Fruit fly (Drosophila melanogaster) whole organism, embryonic: ENCODE data around the gene MICAL-like.

Experiments used
- ATbp ChIP-seq: fragments of 200-800 bp; sonication (Bioruptor generic); optimal IDR thresholded peaks from 2 replicates; lab custom pipeline; 2017; ENCODE audit warnings: missing biosample characterization, mild to moderate bottlenecking, missing genetic modification characterization, missing genetic modification reagents
- Awh ChIP-seq: fragments of 200-800 bp; sonication (Bioruptor generic); IDR thresholded peaks from 2 replicates; pipeline ENCODE4, ENCODE4 v1.3.6; 2022; ENCODE audit warnings: missing biosample characterization, missing genetic modification characterization
- CG10267 ChIP-seq: fragments of 200-800 bp; sonication (Bioruptor generic); optimal IDR thresholded peaks from 2 replicates; lab custom pipeline; 2018; ENCODE audit warnings: missing biosample characterization, mild to moderate bottlenecking, missing genetic modification characterization, moderate library complexity
- CG1233 ChIP-seq: fragments of 200-800 bp; sonication (Bioruptor generic); optimal IDR thresholded peaks from 4 replicates; lab custom pipeline; 2018; ENCODE audit warnings: missing biosample characterization, mild to moderate bottlenecking, missing genetic modification characterization
- CG12942 ChIP-seq: fragments of 200-800 bp; sonication (Bioruptor generic); optimal IDR thresholded peaks from 3 replicates; lab custom pipeline; 2016; ENCODE audit warnings: missing biosample characterization, missing genetic modification characterization
- CG13123 ChIP-seq: fragments of 200-800 bp; sonication (Bioruptor generic); optimal IDR thresholded peaks from 2 replicates; lab custom pipeline; 2016; ENCODE audit warnings: missing biosample characterization, missing genetic modification characterization
- CG15479 ChIP-seq: fragments of 200-800 bp; sonication (Bioruptor generic); optimal IDR thresholded peaks from 3 replicates; lab custom pipeline; 2019; ENCODE audit warnings: missing biosample characterization, mild to moderate bottlenecking, missing genetic modification characterization, moderate library complexity
- CG17359 ChIP-seq: fragments of 200-800 bp; sonication (Bioruptor generic); optimal IDR thresholded peaks from 3 replicates; lab custom pipeline; 2018; ENCODE audit warnings: missing biosample characterization, mild to moderate bottlenecking, missing genetic modification characterization, moderate library complexity
- CG17361 ChIP-seq: fragments of 200-800 bp; sonication (Bioruptor generic); IDR thresholded peaks from 3 replicates; pipeline ENCODE4 v1.3.6; 2022; ENCODE audit warnings: missing biosample characterization, missing genetic modification characterization
- CG18619 ChIP-seq: fragments of 200-800 bp; sonication (Bioruptor generic); optimal IDR thresholded peaks from 3 replicates; lab custom pipeline; 2017; ENCODE audit warnings: missing biosample characterization, mild to moderate bottlenecking, missing genetic modification characterization
- CG2129 ChIP-seq: fragments of 200-800 bp; sonication (Bioruptor generic); IDR thresholded peaks from 2 replicates; pipeline ENCODE4 v1.3.6; 2022; ENCODE audit warnings: missing biosample characterization, missing genetic modification characterization; ENCODE audit not compliant: partially characterized antibody
- CG32767 ChIP-seq: fragments of 200-800 bp; sonication (Bioruptor generic); IDR thresholded peaks from 2 replicates; pipeline ENCODE4 v1.3.6; 2022; ENCODE audit warnings: missing biosample characterization, missing genetic modification characterization
- CG34422 ChIP-seq: fragments of 200-800 bp; sonication (Bioruptor generic); IDR thresholded peaks from 3 replicates; pipeline ENCODE4 v1.3.6; 2022; ENCODE audit warnings: missing biosample characterization, missing genetic modification characterization
- CG4404 ChIP-seq: fragments of 200-800 bp; sonication (Bioruptor generic); IDR thresholded peaks from 2 replicates; pipeline ENCODE4 v1.3.6; 2022; ENCODE audit warnings: missing biosample characterization, missing genetic modification characterization
- CG6765 ChIP-seq: fragments of 200-800 bp; sonication (Bioruptor generic); optimal IDR thresholded peaks from 3 replicates; lab custom pipeline; 2017; ENCODE audit warnings: missing biosample characterization, mild to moderate bottlenecking, missing genetic modification characterization
- CG7786 ChIP-seq: fragments of 200-800 bp; sonication (Bioruptor generic); optimal IDR thresholded peaks from 2 replicates; lab custom pipeline; 2016; ENCODE audit warnings: missing biosample characterization, missing genetic modification characterization
- CG7839 ChIP-seq: fragments of 200-800 bp; sonication (Bioruptor generic); optimal IDR thresholded peaks from 3 replicates; lab custom pipeline; 2018; ENCODE audit warnings: missing biosample characterization, mild to moderate bottlenecking, missing genetic modification characterization, moderate library complexity
- CG7963 ChIP-seq: fragments of 200-800 bp; sonication (Bioruptor generic); IDR thresholded peaks from 3 replicates; pipeline ENCODE4 v1.3.6; 2022; ENCODE audit warnings: missing biosample characterization, missing genetic modification characterization; ENCODE audit not compliant: partially characterized antibody
- CG8290 ChIP-seq, 3 experiments: fragments of 200-800 bp; sonication (Bioruptor generic); optimal IDR thresholded peaks; 2 replicates each; lab custom pipeline; 2016 to 2019; ENCODE audit warnings: missing biosample characterization in 3 of 3, missing genetic modification characterization in 3 of 3, mild to moderate bottlenecking in 2 of 3, moderate library complexity in 1 of 3
- CG8765 ChIP-seq: fragments of 200-800 bp; sonication (Bioruptor generic); IDR thresholded peaks from 2 replicates; pipeline ENCODE4 v1.3.6; 2022; ENCODE audit warnings: missing biosample characterization, missing genetic modification characterization
- Dll ChIP-seq: fragments of 200-800 bp; sonication (Bioruptor generic); IDR thresholded peaks from 4 replicates; pipeline ENCODE4 v1.3.6; 2022; ENCODE audit warnings: missing biosample characterization, missing genetic modification characterization; ENCODE audit not compliant: partially characterized antibody
- Doc3 ChIP-seq: fragments of 200-800 bp; sonication (Bioruptor generic); IDR thresholded peaks from 3 replicates; pipeline ENCODE4 v1.3.6; 2022; ENCODE audit warnings: missing biosample characterization, missing genetic modification characterization; ENCODE audit not compliant: partially characterized antibody
- Dref ChIP-seq: fragments of 200-800 bp; sonication (Bioruptor generic); IDR thresholded peaks from 2 replicates; pipeline ENCODE4 v1.3.6; 2022; ENCODE audit warnings: missing biosample characterization, missing genetic modification characterization
- HLH3B ChIP-seq: fragments of 200-800 bp; sonication (Bioruptor generic); IDR thresholded peaks from 2 replicates; pipeline ENCODE4 v1.3.6; 2022; ENCODE audit warnings: missing biosample characterization, missing genetic modification characterization
- Hmr ChIP-seq: fragments of 200-800 bp; sonication (Bioruptor generic); optimal IDR thresholded peaks from 3 replicates; lab custom pipeline; 2017; ENCODE audit warnings: mild to moderate bottlenecking, missing biosample characterization, missing genetic modification reagents, missing genetic modification characterization
- Hr3 ChIP-seq: fragments of 200-800 bp; sonication (Bioruptor generic); optimal IDR thresholded peaks from 3 replicates; lab custom pipeline; 2016; ENCODE audit warnings: missing biosample characterization, missing genetic modification characterization
- PHDP ChIP-seq: fragments of 200-800 bp; sonication (Bioruptor generic); optimal IDR thresholded peaks from 3 replicates; lab custom pipeline; 2018; ENCODE audit warnings: missing biosample characterization, mild to moderate bottlenecking, missing genetic modification characterization, moderate library complexity
- Rx ChIP-seq: fragments of 200-800 bp; sonication (Bioruptor generic); IDR thresholded peaks from 2 replicates; pipeline ENCODE4 v1.3.6; 2022; ENCODE audit warnings: missing biosample characterization, missing genetic modification characterization
- Sin3A ChIP-seq: fragments of >200 bp; optimal IDR thresholded peaks from 2 replicates; lab custom pipeline; 2018
- ac ChIP-seq: fragments of 200-800 bp; sonication (Bioruptor generic); optimal IDR thresholded peaks from 3 replicates; lab custom pipeline; 2017; ENCODE audit warnings: missing biosample characterization, mild to moderate bottlenecking, missing genetic modification characterization
- ase ChIP-seq: fragments of 200-800 bp; sonication (Bioruptor generic); IDR thresholded peaks from 3 replicates; pipeline ENCODE4 v1.3.6; 2022; ENCODE audit warnings: missing biosample characterization, missing genetic modification characterization
- bigmax ChIP-seq: fragments of 200-800 bp; sonication (Bioruptor generic); optimal IDR thresholded peaks from 2 replicates; lab custom pipeline; 2018; ENCODE audit warnings: missing biosample characterization, mild to moderate bottlenecking, missing genetic modification characterization
- bowl ChIP-seq: fragments of 200-800 bp; sonication (Bioruptor generic); IDR thresholded peaks from 2 replicates; pipeline ENCODE4 v1.3.6; 2022; ENCODE audit warnings: missing biosample characterization, missing genetic modification characterization
- bsh ChIP-seq, 2 experiments: fragments of 200-800 bp; sonication (Bioruptor generic); optimal IDR thresholded peaks; 2 replicates each; lab custom pipeline; 2017 to 2018; ENCODE audit warnings: mild to moderate bottlenecking in 2 of 2, missing biosample characterization in 2 of 2, missing genetic modification characterization in 2 of 2, moderate library complexity in 1 of 2
- crc ChIP-seq: fragments of 200-800 bp; sonication (Bioruptor generic); optimal IDR thresholded peaks from 2 replicates; lab custom pipeline; 2016; ENCODE audit warnings: missing biosample characterization, missing genetic modification characterization
- crp ChIP-seq, 2 experiments: fragments of 200-800 bp; sonication (Bioruptor generic); optimal IDR thresholded peaks; 2 replicates in 1 of 2; 3 replicates in 1 of 2; lab custom pipeline; 2017; ENCODE audit warnings: missing biosample characterization in 2 of 2, missing genetic modification characterization in 2 of 2, mild to moderate bottlenecking in 1 of 2, moderate library complexity in 1 of 2
- dati ChIP-seq: fragments of 200-800 bp; sonication (Bioruptor generic); IDR thresholded peaks from 2 replicates; pipeline ENCODE4 v1.3.6; 2022; ENCODE audit warnings: missing biosample characterization, missing genetic modification characterization
- gem ChIP-seq: fragments of 200-800 bp; sonication (Bioruptor generic); optimal IDR thresholded peaks from 2 replicates; lab custom pipeline; 2019; ENCODE audit warnings: missing biosample characterization, mild to moderate bottlenecking, missing genetic modification characterization, moderate library complexity
- hbn ChIP-seq: fragments of 200-800 bp; sonication (Bioruptor generic); IDR thresholded peaks from 2 replicates; pipeline ENCODE4 v1.3.6; 2022; ENCODE audit warnings: missing biosample characterization, missing genetic modification characterization; ENCODE audit not compliant: partially characterized antibody
- luna ChIP-seq: fragments of 200-800 bp; sonication (Bioruptor generic); optimal IDR thresholded peaks from 2 replicates; lab custom pipeline; 2016; ENCODE audit warnings: missing biosample characterization, missing genetic modification characterization
- onecut ChIP-seq: fragments of 200-800 bp; sonication (Bioruptor generic); IDR thresholded peaks from 2 replicates; pipeline ENCODE4 v1.3.6; 2022; ENCODE audit warnings: missing biosample characterization, missing genetic modification characterization
- org-1 ChIP-seq: fragments of 200-800 bp; sonication (Bioruptor generic); optimal IDR thresholded peaks from 2 replicates; lab custom pipeline; 2017; ENCODE audit warnings: missing biosample characterization, missing genetic modification characterization
- pb ChIP-seq: fragments of 200-800 bp; sonication (Bioruptor generic); optimal IDR thresholded peaks from 3 replicates; lab custom pipeline; 2016; ENCODE audit warnings: missing biosample characterization, missing genetic modification characterization
- ro ChIP-seq: fragments of 200-800 bp; sonication (Bioruptor generic); IDR thresholded peaks from 2 replicates; pipeline ENCODE4 v1.3.6; 2022; ENCODE audit warnings: missing biosample characterization, missing genetic modification characterization
- row ChIP-seq: fragments of 200-800 bp; sonication (Bioruptor generic); IDR thresholded peaks from 3 replicates; pipeline ENCODE4 v1.3.6; 2022; ENCODE audit warnings: missing biosample characterization, missing genetic modification characterization
- sd ChIP-seq: fragments of 200-800 bp; sonication (Bioruptor generic); optimal IDR thresholded peaks from 3 replicates; lab custom pipeline; 2018; ENCODE audit warnings: missing biosample characterization, mild to moderate bottlenecking, missing genetic modification characterization, moderate library complexity
- sisA ChIP-seq: fragments of 200-800 bp; sonication (Bioruptor generic); IDR thresholded peaks from 2 replicates; pipeline ENCODE4 v1.3.6; 2022; ENCODE audit warnings: missing biosample characterization, missing genetic modification characterization
- zen2 ChIP-seq: fragments of 200-800 bp; sonication (Bioruptor generic); IDR thresholded peaks from 3 replicates; pipeline ENCODE4 v1.3.6; 2022; ENCODE audit warnings: missing biosample characterization, missing genetic modification characterization; ENCODE audit not compliant: partially characterized antibody
- zf30C ChIP-seq: fragments of 200-800 bp; sonication (Bioruptor generic); optimal IDR thresholded peaks from 3 replicates; lab custom pipeline; 2018; ENCODE audit warnings: missing biosample characterization, mild to moderate bottlenecking, missing genetic modification characterization
- zfh1 ChIP-seq: fragments of 200-800 bp; sonication (Bioruptor generic); IDR thresholded peaks from 3 replicates; pipeline ENCODE4 v1.3.6; 2022; ENCODE audit warnings: missing biosample characterization, missing genetic modification characterization

The MICAL-like gene

DNA sequence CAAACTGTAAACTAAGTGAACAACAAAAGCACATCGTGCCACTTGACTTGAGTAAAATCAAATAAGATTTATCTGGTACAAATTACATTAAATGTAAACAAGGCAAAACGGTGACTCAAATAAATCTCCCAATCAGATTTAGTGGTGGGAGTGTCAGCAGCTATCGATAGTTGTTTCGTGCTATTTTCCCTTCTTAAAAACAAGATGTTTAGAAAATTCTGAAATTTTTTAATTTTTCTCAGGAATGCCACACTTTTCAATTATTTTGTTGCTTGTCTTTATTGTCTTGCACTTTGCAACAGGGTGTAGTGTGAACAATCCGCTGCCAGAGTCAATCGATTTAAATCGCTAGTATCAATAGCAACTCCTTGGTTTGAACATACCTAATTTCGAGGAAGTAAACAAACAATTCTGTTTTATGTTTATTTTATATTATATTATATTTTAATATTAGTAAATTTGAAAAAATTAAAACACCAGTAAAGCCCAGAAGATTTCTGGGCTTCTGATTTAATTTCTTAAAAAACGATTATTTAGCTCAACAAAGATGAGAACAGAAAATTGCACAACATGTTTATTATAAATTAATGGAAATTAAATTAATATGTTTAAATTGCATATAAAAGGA is at the start of gene MICAL-like (continued):
- no peak for TF ChIP-seq bowl (GFP tag; lab: Robert Waterston, UW)
- no peak for TF ChIP-seq gem (tag; lab: Kevin White, UChicago)
- peak; percentile 57; the same call in 1 of the 2 replicates for TF ChIP-seq sisA (GFP tag; lab: Robert Waterston, UW)
- TF ChIP-seq CG8290 (GFP tag; optimal IDR thresholded peaks at IDR 0.05; lab: Kevin White, UChicago) = peak; percentile 47
- peak; percentile 14 to 26 for TF ChIP-seq CG8290 (tag; optimal IDR thresholded peaks at IDR 0.05; lab: Kevin White, UChicago)
- TF ChIP-seq Sin3A (lab: Kevin White, UChicago) = no peak
- no peak for TF ChIP-seq zf30C (GFP tag; lab: Kevin White, UChicago)
- TF ChIP-seq CG1233 = no peak
- TF ChIP-seq CG12942 (GFP tag; lab: Kevin White, UChicago) = no peak
- TF ChIP-seq pb = no peak
- TF ChIP-seq CG15479 (GFP tag; lab: Kevin White, UChicago) = no peak
- TF ChIP-seq CG34422 = peak; percentile 27; the same call in 1 of the 3 replicates
- no peak for TF ChIP-seq sd (tag; lab: Kevin White, UChicago)
- TF ChIP-seq zfh1 (GFP tag; lab: Robert Waterston, UW) = no peak
- no peak for TF ChIP-seq onecut
- TF ChIP-seq Awh = no peak
- no peak for TF ChIP-seq crc (GFP tag; lab: Kevin White, UChicago)
- TF ChIP-seq CG4404 (GFP tag; lab: Robert Waterston, UW) = peak; percentile 30
- no peak for TF ChIP-seq CG8765
- TF ChIP-seq Dref (GFP tag; lab: Robert Waterston, UW) = peak; percentile 66
- TF ChIP-seq row (GFP tag; lab: Robert Waterston, UW) = peak; percentile 85
- TF ChIP-seq zen2 (GFP tag; lab: Robert Waterston, UW) = peak; percentile 85
- no peak for TF ChIP-seq Hr3 (GFP tag; lab: Kevin White, UChicago)
- peak; percentile 71 for TF ChIP-seq CG7963
- no peak for TF ChIP-seq ATbp (GFP tag; lab: Kevin White, UChicago)
- TF ChIP-seq CG18619 (GFP tag; lab: Kevin White, UChicago) = no peak
- TF ChIP-seq dati (GFP tag; lab: Robert Waterston, UW) = no peak
- peak; percentile 94 for TF ChIP-seq Dll (GFP tag; lab: Robert Waterston, UW)
- no peak for TF ChIP-seq crp (GFP tag; optimal IDR thresholded peaks at IDR 0.05; lab: Kevin White, UChicago)
- peak; percentile 97 for TF ChIP-seq Doc3
- no peak for TF ChIP-seq CG6765 (GFP tag; lab: Kevin White, UChicago)
- no peak for TF ChIP-seq Rx
- no peak for TF ChIP-seq org-1 (GFP tag; lab: Kevin White, UChicago)
- peak; percentile 88 for TF ChIP-seq hbn (GFP tag; lab: Robert Waterston, UW)
- no peak for TF ChIP-seq CG10267 (tag; lab: Kevin White, UChicago)
- TF ChIP-seq CG32767 (GFP tag; lab: Robert Waterston, UW) = no peak
- peak; percentile 67 for TF ChIP-seq CG2129 (GFP tag; lab: Robert Waterston, UW)
- TF ChIP-seq ro (GFP tag; lab: Robert Waterston, UW) = no peak
- TF ChIP-seq CG17361 (GFP tag; lab: Robert Waterston, UW) = no peak; the same call in 2 of the 3 replicates
- no peak for TF ChIP-seq CG17359 (tag; lab: Kevin White, UChicago)
- TF ChIP-seq ase (GFP tag; lab: Robert Waterston, UW) = peak; percentile 49; the same call in 1 of the 3 replicates
- TF ChIP-seq luna = no peak
- no peak for TF ChIP-seq Hmr
- TF ChIP-seq CG13123 = no peak
- peak in 1 of 2 experiments; percentile 28 for TF ChIP-seq bsh (GFP tag; optimal IDR thresholded peaks at IDR 0.05; lab: Kevin White, UChicago)
- TF ChIP-seq CG7839 = no peak
- peak; percentile 22 for TF ChIP-seq CG7786 (GFP tag; lab: Kevin White, UChicago)
- TF ChIP-seq HLH3B (GFP tag; lab: Robert Waterston, UW) = no peak
- no peak for TF ChIP-seq PHDP (tag; lab: Kevin White, UChicago)
- no peak for TF ChIP-seq bigmax
- no peak for TF ChIP-seq ac
